Worm (Caenorhabditis elegans): ENCODE measurements around the gene eef-1B.1.

The eef-1B.1 gene

ce11 chrIII:7973968-7974607, 902 bp upstream of the eef-1B.1 start:
- TF ChIP-seq elt-2 (tag; optimal IDR thresholded peaks at IDR 0.05) (peak; percentile 54), nhr-23 (tag; optimal IDR thresholded peaks at IDR 0.05) (no peak), ceh-9 (tag; optimal IDR thresholded peaks at IDR 0.05) (no peak), unc-39 (tag; optimal IDR thresholded peaks at IDR 0.05) (no peak), nhr-67 (tag; optimal IDR thresholded peaks at IDR 0.05) (no peak), ama-1 (optimal IDR thresholded peaks at IDR 0.05) (no peak), fos-1 (tag; optimal IDR thresholded peaks at IDR 0.05) (no peak), nhr-28 (tag; optimal IDR thresholded peaks at IDR 0.05) (no peak), zag-1 (tag; optimal IDR thresholded peaks at IDR 0.05) (no peak), unc-62 (GFP tag; optimal IDR thresholded peaks at IDR 0.05) (no peak), lin-15B (tag; optimal IDR thresholded peaks at IDR 0.05) (no peak), nhr-12 (tag; optimal IDR thresholded peaks at IDR 0.05) (no peak), nfya-1 (tag; optimal IDR thresholded peaks at IDR 0.05; ENCODE audit: insufficient read depth) (no peak), fkh-2 (tag; optimal IDR thresholded peaks at IDR 0.05) (no peak), ZK546.5 (tag; optimal IDR thresholded peaks at IDR 0.05) (no peak), nhr-43 (tag; optimal IDR thresholded peaks at IDR 0.05; ENCODE audit: poor library complexity, severe bottlenecking) (peak; percentile 15), nhr-237 (tag; optimal IDR thresholded peaks at IDR 0.05) (no peak), sea-2 (GFP tag; optimal IDR thresholded peaks at IDR 0.05) (no peak), nhr-77 (tag; optimal IDR thresholded peaks at IDR 0.05) (no peak), ceh-82 (tag; optimal IDR thresholded peaks at IDR 0.05) (no peak), tbx-2 (tag; optimal IDR thresholded peaks at IDR 0.05) (no peak), pqm-1 (tag; optimal IDR thresholded peaks at IDR 0.05) (peak; percentile 26), nhr-25 (tag; optimal IDR thresholded peaks at IDR 0.05) (peak; percentile 24), skn-1 (tag; optimal IDR thresholded peaks at IDR 0.05) (peak; percentile 42), lsy-12 (tag; optimal IDR thresholded peaks at IDR 0.05) (no peak), hmg-11 (tag; optimal IDR thresholded peaks at IDR 0.05) (no peak), snpc-4 (tag; optimal IDR thresholded peaks at IDR 0.05) (no peak), ceh-28 (tag; optimal IDR thresholded peaks at IDR 0.05) (no peak), pha-4 (tag; optimal IDR thresholded peaks at IDR 0.05) (peak; percentile 71), eor-1 (tag; optimal IDR thresholded peaks at IDR 0.05) (no peak), nhr-11 (tag; optimal IDR thresholded peaks at IDR 0.05) (no peak), aly-2 (tag; optimal IDR thresholded peaks at IDR 0.05) (no peak), mdl-1 (tag; optimal IDR thresholded peaks at IDR 0.05) (no peak), mml-1 (tag; optimal IDR thresholded peaks at IDR 0.05) (no peak), elt-1 (tag; optimal IDR thresholded peaks at IDR 0.05) (no peak), lin-39 (tag; optimal IDR thresholded peaks at IDR 0.05) (peak; percentile 9), fkh-10 (GFP tag; optimal IDR thresholded peaks at IDR 0.05) (no peak), R02D3.7 (tag; optimal IDR thresholded peaks at IDR 0.05) (no peak), jun-1 (tag; optimal IDR thresholded peaks at IDR 0.05) (peak; percentile 60), nhr-76 (tag; optimal IDR thresholded peaks at IDR 0.05) (no peak), egl-27 (tag; optimal IDR thresholded peaks at IDR 0.05) (no peak), ztf-11 (tag; optimal IDR thresholded peaks at IDR 0.05) (no peak), egl-5 (tag; optimal IDR thresholded peaks at IDR 0.05) (no peak), ztf-4 (tag; optimal IDR thresholded peaks at IDR 0.05) (peak; percentile 19), daf-12 (tag; optimal IDR thresholded peaks at IDR 0.05) (no peak)

ce11 chrIII:7972687-7973086, 499 bp downstream of the eef-1B.1 start:
- no peak for TF ChIP-seq nhr-67 (tag; optimal IDR thresholded peaks at IDR 0.05)
- no peak for TF ChIP-seq lin-15B (tag; optimal IDR thresholded peaks at IDR 0.05)
- TF ChIP-seq nhr-77 (tag; optimal IDR thresholded peaks at IDR 0.05): no peak
- no peak for TF ChIP-seq ama-1 (optimal IDR thresholded peaks at IDR 0.05)

Data from whole organism, L3 larva.